Worm (Caenorhabditis elegans): Measurements from ENCODE around the gene plr-1.
A peak's percentile ranks its signal among the peaks of the same experiment; 100 is the strongest.

Gene plr-1

ce11 chrIII:11451380-11451779 lies 5.3 kb upstream of the plr-1 start:
- TF ChIP-seq daf-16 (GFP tag; optimal IDR thresholded peaks at IDR 0.05) (no peak), daf-16 (tag; optimal IDR thresholded peaks at IDR 0.05) (no peak), mdl-1 (tag; optimal IDR thresholded peaks at IDR 0.05) (no peak), unc-39 (tag; optimal IDR thresholded peaks at IDR 0.05) (no peak), mxl-3 (GFP tag; optimal IDR thresholded peaks at IDR 0.05) (peak; percentile 35), nhr-28 (tag; optimal IDR thresholded peaks at IDR 0.05) (peak; percentile 56), pqm-1 (tag; optimal IDR thresholded peaks at IDR 0.05) (peak; percentile 36), spr-3 (GFP tag; optimal IDR thresholded peaks at IDR 0.05) (no peak), F37D6.2 (tag; optimal IDR thresholded peaks at IDR 0.05) (no peak), dve-1 (tag; optimal IDR thresholded peaks at IDR 0.05; ENCODE audit: insufficient read depth) (peak; percentile 5)

DNA sequence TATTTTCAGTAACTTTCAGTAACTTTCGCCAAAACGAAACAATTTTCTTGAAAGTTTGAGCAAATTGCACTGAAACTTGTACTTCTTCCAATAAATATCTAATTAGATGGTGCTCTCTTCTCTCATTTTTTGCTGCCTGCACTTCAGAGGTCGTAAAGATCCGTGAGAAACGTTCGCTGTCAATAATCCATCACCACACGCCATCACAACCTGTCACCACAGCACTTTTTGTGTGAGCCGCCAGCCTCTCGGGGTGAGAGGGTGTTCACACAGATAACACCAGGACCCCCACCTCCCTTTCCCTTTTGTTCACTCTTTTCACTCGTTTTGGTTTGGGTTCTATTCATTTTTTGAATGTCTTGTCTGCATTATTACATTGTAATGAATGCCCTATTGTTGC lies 4.1 kb upstream of the plr-1 start:
- TF ChIP-seq unc-62 (GFP tag; optimal IDR thresholded peaks at IDR 0.05 in 1 of 2) (peak in 1 of 2 experiments; percentile 89), unc-62 (tag; optimal IDR thresholded peaks at IDR 0.05) (no peak), Y48G9A.11 (GFP tag; IDR thresholded peaks at IDR 0.05) (no peak)

ce11 chrIII:11453970-11454369 lies 2.7 kb upstream of the plr-1 start:
- TF ChIP-seq lin-15B (tag; optimal IDR thresholded peaks at IDR 0.05) (no peak), tag-97 (GFP tag; IDR thresholded peaks at IDR 0.05) (no peak), Y75B8A.6 (GFP tag; IDR thresholded peaks at IDR 0.05) (no peak), aha-1 (tag) (peak; percentile 60)

DNA sequence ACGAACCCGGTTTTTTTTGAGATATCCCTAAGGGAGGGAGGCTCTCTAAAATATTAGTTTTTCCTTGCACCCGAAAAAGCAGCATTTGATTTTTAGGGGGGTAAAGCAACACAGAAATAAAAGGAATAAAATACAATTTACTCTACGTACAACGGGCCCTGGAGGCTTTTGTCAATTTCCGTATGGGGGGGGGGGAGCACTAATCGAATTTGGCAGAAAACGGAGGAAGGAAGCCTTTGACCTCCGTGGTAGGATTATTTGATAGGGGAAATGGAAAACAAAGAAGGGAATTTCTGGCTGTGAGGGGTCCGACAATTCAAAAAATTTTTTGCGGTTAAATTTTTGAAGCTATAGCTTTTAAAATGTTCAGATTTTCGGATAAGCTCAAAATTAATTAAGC lies 1.2 kb downstream of the plr-1 start:
- no peak for TF ChIP-seq madf-5 (GFP tag; IDR thresholded peaks at IDR 0.05)
- no peak for TF ChIP-seq F10B5.3 (tag; optimal IDR thresholded peaks at IDR 0.05)
- TF ChIP-seq unc-130 (GFP tag; optimal IDR thresholded peaks at IDR 0.05): no peak
- no peak for TF ChIP-seq pqm-1 (tag; optimal IDR thresholded peaks at IDR 0.05)
- TF ChIP-seq php-3 (GFP tag; IDR thresholded peaks at IDR 0.05): no peak
- TF ChIP-seq attf-4 (tag; optimal IDR thresholded peaks at IDR 0.05): no peak
- TF ChIP-seq nhr-28 (tag; optimal IDR thresholded peaks at IDR 0.05): no peak
- no peak for TF ChIP-seq nhr-111 (GFP tag; optimal IDR thresholded peaks at IDR 0.05)
- no peak for TF ChIP-seq dpl-1 (GFP tag; optimal IDR thresholded peaks at IDR 0.05)
- TF ChIP-seq lin-39 (tag; optimal IDR thresholded peaks at IDR 0.05): no peak
- no peak for TF ChIP-seq egl-27 (tag; optimal IDR thresholded peaks at IDR 0.05)
- no peak for TF ChIP-seq ceh-20 (GFP tag; IDR thresholded peaks at IDR 0.05)
- no peak for TF ChIP-seq spr-3 (GFP tag; optimal IDR thresholded peaks at IDR 0.05)
- no peak for TF ChIP-seq cey-2 (tag; optimal IDR thresholded peaks at IDR 0.05; ENCODE audit: borderline replicate concordance, insufficient read depth)
- TF ChIP-seq lin-15B (tag; optimal IDR thresholded peaks at IDR 0.05): no peak
- no peak for TF ChIP-seq nhr-102 (tag; optimal IDR thresholded peaks at IDR 0.05)

DNA sequence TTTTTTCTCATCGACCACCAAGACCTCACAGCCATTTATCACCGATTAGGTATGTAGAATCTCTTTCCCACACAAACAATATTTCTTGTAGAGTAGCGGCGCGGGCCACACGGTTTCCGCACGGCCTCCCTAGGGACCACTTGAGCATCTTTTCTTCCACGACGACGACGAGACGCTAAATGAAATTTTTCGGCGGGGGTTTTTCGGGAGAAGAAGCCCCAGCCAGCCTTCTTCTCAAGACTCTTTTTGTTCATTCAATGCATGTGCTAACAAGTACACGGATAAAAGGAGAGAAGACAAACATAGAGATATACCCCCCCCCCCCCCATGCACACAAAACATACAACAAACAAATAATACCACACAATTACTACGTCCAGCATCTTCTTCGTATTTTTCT lies 2.4 kb downstream of the plr-1 start:
- TF ChIP-seq hmg-1.1 (GFP tag; IDR thresholded peaks at IDR 0.05): 0 out of 2 replicates have a peak, but pooled peaks have one; percentile 7
- TF ChIP-seq dve-1 (tag; optimal IDR thresholded peaks at IDR 0.05; ENCODE audit: insufficient read depth): no peak

- no peak for TF ChIP-seq ces-1 (GFP tag; optimal IDR thresholded peaks at IDR 0.05)
- no peak for TF ChIP-seq nhr-25 (tag; optimal IDR thresholded peaks at IDR 0.05; ENCODE audit: borderline replicate concordance, insufficient read depth)
- no peak for TF ChIP-seq daf-8 (GFP tag; IDR thresholded peaks at IDR 0.05)
- no peak for TF ChIP-seq nhr-237 (tag; optimal IDR thresholded peaks at IDR 0.05)
- TF ChIP-seq nhr-48 (tag; optimal IDR thresholded peaks at IDR 0.05): no peak
- TF ChIP-seq nhr-10 (tag; optimal IDR thresholded peaks at IDR 0.05): no peak
- no peak for TF ChIP-seq mes-2 (tag; optimal IDR thresholded peaks at IDR 0.05; ENCODE audit: poor library complexity, severe bottlenecking)
- no peak for TF ChIP-seq nhr-41 (GFP tag; IDR thresholded peaks at IDR 0.05)
- no peak for TF ChIP-seq spr-1 (tag; optimal IDR thresholded peaks at IDR 0.05)
- TF ChIP-seq ceh-20 (GFP tag; IDR thresholded peaks at IDR 0.05): no peak
- TF ChIP-seq F10B5.3 (tag; optimal IDR thresholded peaks at IDR 0.05): no peak
- no peak for TF ChIP-seq F26F4.8 (GFP tag; conservative IDR thresholded peaks at IDR 0.05)
- no peak for TF ChIP-seq mdt-29 (GFP tag; IDR thresholded peaks at IDR 0.05)
- no peak for TF ChIP-seq F44E2.7 (GFP tag; IDR thresholded peaks at IDR 0.05)
- TF ChIP-seq snpc-1.2 (GFP tag; IDR thresholded peaks at IDR 0.05): no peak
- no peak for TF ChIP-seq T20F7.1 (GFP tag; optimal IDR thresholded peaks at IDR 0.05)
Observed at ce11 chrIII:11459802-11460201, 3.1 kb downstream of the plr-1 start.
